Fruit fly (Drosophila melanogaster): Measurements from ENCODE around the gene crp.

The crp gene

DNA sequence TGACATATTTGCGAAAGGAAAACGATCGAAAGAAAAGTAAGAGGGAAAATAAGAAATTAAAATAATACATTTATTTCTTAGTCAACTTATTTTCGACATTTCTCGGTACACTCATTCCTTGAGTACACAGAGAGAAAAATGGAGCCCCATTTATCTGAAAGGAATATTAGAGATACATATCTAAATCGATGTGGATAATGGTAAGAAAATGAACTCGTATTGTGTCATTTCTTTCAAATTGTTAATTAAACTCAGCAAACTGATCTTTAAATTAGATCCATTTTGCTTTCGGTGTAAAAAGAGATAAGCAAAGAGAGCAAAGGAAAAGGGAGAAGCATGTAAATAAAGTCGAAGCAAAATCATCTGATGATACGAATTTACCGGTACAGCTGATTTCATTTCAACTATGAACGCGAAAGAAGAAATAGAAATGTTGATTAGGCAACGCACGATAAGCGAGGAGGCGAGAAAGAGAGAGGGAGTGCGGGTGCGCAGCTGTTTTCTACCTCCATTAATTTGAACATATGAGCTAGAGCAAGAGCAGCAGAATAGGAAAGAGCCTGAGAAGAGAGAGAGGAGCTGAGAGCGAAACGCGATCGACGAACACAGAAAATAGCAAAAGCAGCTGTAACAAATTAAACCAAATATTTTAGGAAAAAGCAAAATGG lies 1.7 kb downstream of the crp start (continued):
- TF ChIP-seq Sry-δ (GFP tag; optimal IDR thresholded peaks at IDR 0.05) (peak; percentile 20), CG2116 (GFP tag; optimal IDR thresholded peaks at IDR 0.05) (peak; percentile 36), Awh (GFP tag; IDR thresholded peaks at IDR 0.05) (no peak), CTCF (GFP tag; optimal IDR thresholded peaks at IDR 0.05) (peak; percentile 31), knrl (GFP tag; IDR thresholded peaks at IDR 0.05; ENCODE audit: partially characterized antibody) (no peak), crc (GFP tag; optimal IDR thresholded peaks at IDR 0.05) (peak; percentile 81), CG9215 (GFP tag; IDR thresholded peaks at IDR 0.05) (no peak), Dbx (GFP tag; IDR thresholded peaks at IDR 0.05) (no peak), CG9932 (GFP tag; IDR thresholded peaks at IDR 0.05) (no peak), CG2199 (GFP tag; IDR thresholded peaks at IDR 0.05) (no peak), CG7357 (GFP tag; IDR thresholded peaks at IDR 0.05) (peak; percentile 83), bowl (GFP tag; IDR thresholded peaks at IDR 0.05) (no peak), so (GFP tag; IDR thresholded peaks at IDR 0.05) (no peak), Taf1 (GFP tag; IDR thresholded peaks at IDR 0.05) (no peak), Scr (GFP tag; IDR thresholded peaks at IDR 0.05; ENCODE audit: partially characterized antibody) (no peak), CG3995 (GFP tag; optimal IDR thresholded peaks at IDR 0.05) (peak; percentile 23), CG2202 (tag; optimal IDR thresholded peaks at IDR 0.05) (peak; percentile 77), CG6654 (GFP tag; optimal IDR thresholded peaks at IDR 0.05) (peak; percentile 66), CG10565 (GFP tag; optimal IDR thresholded peaks at IDR 0.05) (no peak), h (optimal IDR thresholded peaks at IDR 0.05) (no peak), mld (GFP tag; IDR thresholded peaks at IDR 0.05; ENCODE audit: partially characterized antibody) (no peak), CG11456 (GFP tag; IDR thresholded peaks at IDR 0.05) (no peak), CG32767 (GFP tag; IDR thresholded peaks at IDR 0.05) (no peak), CG31441 (GFP tag; IDR thresholded peaks at IDR 0.05) (no peak), Bgb (GFP tag; IDR thresholded peaks at IDR 0.05; ENCODE audit: partially characterized antibody) (no peak), Fer2 (tag; optimal IDR thresholded peaks at IDR 0.05) (peak; percentile 58), CG3726 (GFP tag; IDR thresholded peaks at IDR 0.05) (no peak), cad (GFP tag; optimal IDR thresholded peaks at IDR 0.05) (no peak), fd102C (GFP tag; optimal IDR thresholded peaks at IDR 0.05) (peak; percentile 86), hb (GFP tag; IDR thresholded peaks at IDR 0.05; ENCODE audit: partially characterized antibody) (no peak), CG4820 (GFP tag; optimal IDR thresholded peaks at IDR 0.05) (peak; percentile 85), CG34376 (GFP tag; optimal IDR thresholded peaks at IDR 0.05) (no peak), tin (GFP tag; optimal IDR thresholded peaks at IDR 0.05) (peak; percentile 77), CG2129 (GFP tag; IDR thresholded peaks at IDR 0.05; ENCODE audit: partially characterized antibody) (no peak), CG10147 (GFP tag; optimal IDR thresholded peaks at IDR 0.05) (peak; percentile 85), caup (GFP tag; optimal IDR thresholded peaks at IDR 0.05; ENCODE audit: severe bottlenecking) (peak; percentile 82), Optix (GFP tag; IDR thresholded peaks at IDR 0.05) (no peak), zen (tag; optimal IDR thresholded peaks at IDR 0.05) (peak; percentile 88), CG17912 (GFP tag; optimal IDR thresholded peaks at IDR 0.05) (peak; percentile 35), CG31388 (GFP tag; optimal IDR thresholded peaks at IDR 0.05) (peak; percentile 55), CG12219 (GFP tag; optimal IDR thresholded peaks at IDR 0.05) (peak; percentile 89), CG12155 (GFP tag; optimal IDR thresholded peaks at IDR 0.05) (peak; percentile 87), CG11560 (tag; IDR thresholded peaks at IDR 0.05) (no peak), chn (GFP tag; optimal IDR thresholded peaks at IDR 0.05) (peak; percentile 89), CG5245 (GFP tag; optimal IDR thresholded peaks at IDR 0.05) (peak; percentile 78), Neu2 (GFP tag; optimal IDR thresholded peaks at IDR 0.05; ENCODE audit: borderline replicate concordance) (peak; percentile 63), CG4707 (GFP tag; optimal IDR thresholded peaks at IDR 0.05) (peak; percentile 71), Nf-YA (GFP tag; IDR thresholded peaks at IDR 0.05) (no peak), CG12769 (tag; optimal IDR thresholded peaks at IDR 0.05) (peak; percentile 92), Dip2 (GFP tag; IDR thresholded peaks at IDR 0.05) (no peak), shn (GFP tag; optimal IDR thresholded peaks at IDR 0.05) (peak; percentile 82)

Measured in whole organism, embryonic.